Worm (Caenorhabditis elegans) whole organism, midembryonic: ENCODE measurements around the gene latd-1.

Experiments used
- T22C8.4 ChIP-seq: fragments of 200-800 bp; sonication (Bioruptor generic); IDR thresholded peaks from 2 replicates; pipeline ENCODE4 v1.3.6; 2022; ENCODE audit warnings: missing genetic modification characterization, missing compliant biosample characterization
- cog-1 ChIP-seq: sonication (generic microtip); optimal IDR thresholded peaks from 2 replicates; lab custom pipeline; 2016; ENCODE audit warnings: missing genetic modification characterization, missing compliant biosample characterization
- flt-1 ChIP-seq: fragments of 200-800 bp; sonication (Bioruptor generic); IDR thresholded peaks from 2 replicates; pipeline ENCODE4 v1.3.6; 2022; ENCODE audit warnings: missing genetic modification characterization, missing compliant biosample characterization
- klf-2 ChIP-seq: fragments of 200-800 bp; sonication (Bioruptor generic); conservative IDR thresholded peaks from 2 replicates; pipeline ENCODE4 v1.3.6; 2022; ENCODE audit warnings: missing genetic modification reagents, missing genetic modification characterization, missing compliant biosample characterization
- med-1 ChIP-seq: sonication (generic microtip); optimal IDR thresholded peaks from 2 replicates; lab custom pipeline; 2017; ENCODE audit warnings: missing genetic modification characterization, mild to moderate bottlenecking, missing compliant biosample characterization, antibody characterized with exemption, missing genetic modification reagents; ENCODE audit not compliant: insufficient read depth
- ref-1 ChIP-seq: fragments of 200-800 bp; sonication (Bioruptor generic); conservative IDR thresholded peaks from 2 replicates; pipeline ENCODE4 v1.3.6; 2022; ENCODE audit warnings: missing genetic modification reagents, missing genetic modification characterization, missing compliant biosample characterization
- tab-1 ChIP-seq: fragments of 200-800 bp; sonication (Bioruptor generic); IDR thresholded peaks from 2 replicates; pipeline ENCODE4 v1.3.6; 2022; ENCODE audit warnings: missing genetic modification characterization, missing compliant biosample characterization
- ztf-23 ChIP-seq: fragments of 200-800 bp; sonication (Bioruptor generic); IDR thresholded peaks from 2 replicates; pipeline ENCODE4 v1.3.6; 2022; ENCODE audit warnings: missing genetic modification reagents, missing genetic modification characterization, missing compliant biosample characterization
- ztf-29 ChIP-seq: fragments of 200-800 bp; sonication (Bioruptor generic); IDR thresholded peaks from 2 replicates; pipeline ENCODE4 v1.3.6; 2022; ENCODE audit warnings: missing genetic modification reagents, missing genetic modification characterization, missing compliant biosample characterization

latd-1 gene

DNA sequence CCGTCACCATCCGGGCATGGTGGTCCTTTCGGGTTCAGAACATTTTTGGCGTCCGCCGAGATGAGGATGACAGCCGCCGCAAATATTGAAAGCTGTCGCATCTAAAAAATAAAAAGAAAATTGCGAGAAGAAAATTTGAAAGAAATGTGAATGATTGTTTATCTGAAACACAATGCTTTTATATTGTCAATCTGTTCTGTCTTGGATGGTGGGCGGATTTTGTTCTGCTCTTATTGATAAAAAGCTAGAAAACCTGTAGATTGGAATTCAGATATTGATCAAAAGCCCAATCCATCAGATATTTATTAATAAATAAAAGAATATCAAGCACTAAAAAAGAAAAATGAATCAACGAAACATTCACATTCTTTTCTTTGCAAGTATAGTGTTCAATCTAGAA lies 16.2 kb upstream of the latd-1 start, which contains the start of gene C39D10.7:
Gene C39D10.7 (minus strand): TSS at position 101 of the 400 bp plus-strand sequence.
- no peak for TF ChIP-seq cog-1 (tag; lab: Kevin White, UChicago)

DNA sequence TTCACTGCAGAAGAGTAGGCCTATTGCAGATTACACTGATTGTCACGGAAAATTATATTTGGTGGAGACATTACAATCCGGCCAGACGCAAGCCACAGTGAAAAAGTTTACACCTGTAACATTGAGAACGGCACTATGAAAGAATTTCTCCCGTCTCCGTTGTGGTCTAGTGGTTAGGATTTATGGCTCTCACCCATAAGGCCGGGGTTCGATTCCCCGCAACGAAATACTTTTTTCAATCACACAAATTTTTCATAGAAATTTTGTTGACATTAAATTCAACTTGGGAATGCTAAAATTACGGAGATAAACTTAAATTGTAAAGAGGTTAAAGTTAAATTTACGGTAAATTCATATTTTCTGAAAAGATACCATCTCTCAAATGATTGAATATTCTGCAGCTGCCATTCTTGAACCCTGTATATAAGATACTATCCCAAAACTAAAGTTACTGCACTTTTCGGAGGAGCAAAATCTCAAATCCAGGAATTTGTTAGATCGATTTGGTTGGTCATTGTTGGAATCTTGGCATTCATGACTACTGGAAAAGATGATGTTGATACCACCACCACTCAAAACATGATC lies 8.9 kb upstream of the latd-1 start, which contains the start of gene C39D10.1:
Gene C39D10.1 (plus strand): TSS at position 535 of the 585 bp plus-strand sequence.
- TF ChIP-seq klf-2 (GFP tag; lab: Robert Waterston, UW) (no peak), ref-1 (no peak), med-1 (no peak), ztf-29 (GFP tag; lab: Robert Waterston, UW) (no peak), flt-1 (GFP tag; lab: Robert Waterston, UW) (0 out of 2 replicates have a peak, but pooled peaks have one; percentile 33)

DNA sequence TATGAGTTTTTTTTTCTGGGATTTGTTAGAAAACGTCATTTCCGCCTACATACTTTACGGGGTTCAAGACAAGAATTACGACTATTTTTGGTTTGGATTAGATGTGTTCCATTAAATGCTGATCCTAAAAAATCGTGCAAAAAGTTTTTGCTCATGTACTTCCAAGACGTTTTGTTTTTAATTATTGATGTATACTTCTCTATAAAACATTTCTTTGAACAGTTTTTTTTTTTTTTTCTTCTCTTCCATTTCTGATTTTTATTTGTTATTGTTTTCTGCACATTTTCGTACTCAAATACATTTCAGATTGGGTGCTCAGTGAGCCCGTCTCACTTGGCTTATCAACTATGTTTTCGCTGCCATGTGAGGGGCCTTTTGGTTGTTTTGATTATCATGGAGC lies 5.4 kb upstream of the latd-1 start, which contains the start of gene C39D10.11:
Gene C39D10.11 (plus strand): TSS at position 301 of the 400 bp plus-strand sequence.
- no peak for TF ChIP-seq flt-1 (GFP tag; lab: Robert Waterston, UW)
- TF ChIP-seq med-1, result no peak
- TF ChIP-seq T22C8.4 (GFP tag; lab: Robert Waterston, UW), result no peak
- TF ChIP-seq klf-2 (GFP tag; lab: Robert Waterston, UW), result no peak
- no peak for TF ChIP-seq ref-1
- no peak for TF ChIP-seq tab-1
- TF ChIP-seq ztf-29 (GFP tag; lab: Robert Waterston, UW), result no peak

DNA sequence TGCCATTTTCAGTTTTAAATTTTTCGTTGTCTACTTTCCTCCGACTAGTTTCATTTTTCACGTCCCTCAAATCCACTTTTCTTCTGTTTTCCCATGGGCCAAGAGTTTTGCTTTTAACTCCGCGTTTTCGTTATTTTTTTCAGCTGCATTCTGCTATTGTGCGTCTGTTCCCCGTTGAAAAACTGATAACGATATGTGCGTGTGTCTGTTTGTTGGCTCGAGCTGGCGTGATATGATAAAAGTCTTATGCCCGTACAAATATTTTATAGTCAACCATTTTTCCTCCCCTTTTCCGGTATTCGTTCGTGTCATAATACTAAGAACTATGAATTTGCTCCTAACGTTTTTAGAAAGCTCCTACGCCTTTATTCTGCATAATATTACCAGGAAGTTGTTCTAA lies 4.2 kb upstream of the latd-1 start:
- TF ChIP-seq ref-1, result no peak
- TF ChIP-seq ztf-29 (GFP tag; lab: Robert Waterston, UW), result no peak
- TF ChIP-seq flt-1 (GFP tag; lab: Robert Waterston, UW), result no peak
- no peak for TF ChIP-seq ztf-23 (GFP tag; lab: Robert Waterston, UW)
- no peak for TF ChIP-seq T22C8.4 (GFP tag; lab: Robert Waterston, UW)

DNA sequence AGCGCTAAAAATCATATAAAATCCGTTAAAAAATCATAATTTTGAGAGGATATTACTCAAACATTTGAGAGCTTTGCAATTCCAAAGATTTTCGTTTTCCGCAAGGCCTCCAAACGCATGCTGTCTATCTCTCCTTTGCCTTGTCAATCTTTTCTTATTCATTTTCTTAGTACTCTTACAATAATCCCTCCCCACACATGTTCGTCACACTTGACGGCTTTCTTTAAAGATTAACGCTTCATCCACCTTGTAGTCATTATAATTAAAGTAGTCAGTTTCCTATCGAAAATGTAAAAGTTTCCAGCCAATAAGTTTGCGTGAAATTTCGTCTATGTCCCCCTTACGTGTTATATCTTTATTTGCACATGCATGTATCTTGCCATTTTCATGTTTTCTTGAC lies 2.6 kb upstream of the latd-1 start:
- TF ChIP-seq tab-1 (no peak), ref-1 (no peak), ztf-23 (GFP tag; lab: Robert Waterston, UW) (no peak), flt-1 (GFP tag; lab: Robert Waterston, UW) (no peak), T22C8.4 (GFP tag; lab: Robert Waterston, UW) (no peak), cog-1 (tag; lab: Kevin White, UChicago) (no peak), ztf-29 (GFP tag; lab: Robert Waterston, UW) (no peak), med-1 (no peak), klf-2 (GFP tag; lab: Robert Waterston, UW) (no peak)

DNA sequence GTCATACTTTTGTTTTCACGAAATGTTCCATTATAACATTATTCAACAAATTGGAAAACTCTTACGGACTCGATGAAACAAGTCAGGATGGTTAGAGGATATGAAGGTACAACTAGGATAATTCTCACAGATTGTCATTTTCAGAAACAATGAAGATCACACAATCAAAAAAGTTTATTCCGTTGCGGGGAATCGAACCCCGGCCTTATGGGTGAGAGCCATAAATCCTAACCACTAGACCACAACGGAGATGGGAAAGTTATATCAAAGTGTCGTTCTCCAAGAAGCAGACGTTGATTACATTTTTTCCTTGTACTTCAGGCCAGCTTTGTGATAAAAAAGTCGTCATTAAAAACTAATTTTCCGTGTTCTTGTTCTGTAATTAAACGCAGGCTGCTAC lies 541 bp upstream of the latd-1 start:
- TF ChIP-seq klf-2 (GFP tag; lab: Robert Waterston, UW) (no peak), med-1 (no peak), ref-1 (no peak), T22C8.4 (GFP tag; lab: Robert Waterston, UW) (no peak), flt-1 (GFP tag; lab: Robert Waterston, UW) (no peak), tab-1 (no peak)

DNA sequence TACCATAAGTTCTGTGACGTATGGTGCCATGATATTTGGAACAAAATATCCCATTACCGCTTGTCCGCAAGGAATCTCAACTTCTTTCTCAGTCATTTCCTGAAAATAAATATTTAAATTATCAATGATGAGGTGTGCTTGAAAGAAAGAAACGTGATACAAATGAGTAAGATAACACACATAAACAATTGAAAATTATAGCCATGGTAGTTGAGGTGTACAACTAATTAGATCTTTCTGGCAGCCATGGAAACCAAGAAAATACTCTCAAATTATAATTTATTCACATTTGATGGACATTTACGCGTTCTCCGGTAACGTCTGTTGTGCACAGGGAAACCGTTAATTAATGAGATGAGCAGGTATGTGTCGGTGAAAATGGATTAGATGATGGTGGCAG lies 5.3 kb downstream of the latd-1 start, which contains the start of gene C39D10.5:
Gene C39D10.5 (minus strand): TSS at position 101 of the 400 bp plus-strand sequence.
- TF ChIP-seq tab-1 (no peak), ztf-23 (GFP tag; lab: Robert Waterston, UW) (no peak), cog-1 (tag; lab: Kevin White, UChicago) (no peak), med-1 (no peak), flt-1 (GFP tag; lab: Robert Waterston, UW) (no peak), ztf-29 (GFP tag; lab: Robert Waterston, UW) (no peak)

DNA sequence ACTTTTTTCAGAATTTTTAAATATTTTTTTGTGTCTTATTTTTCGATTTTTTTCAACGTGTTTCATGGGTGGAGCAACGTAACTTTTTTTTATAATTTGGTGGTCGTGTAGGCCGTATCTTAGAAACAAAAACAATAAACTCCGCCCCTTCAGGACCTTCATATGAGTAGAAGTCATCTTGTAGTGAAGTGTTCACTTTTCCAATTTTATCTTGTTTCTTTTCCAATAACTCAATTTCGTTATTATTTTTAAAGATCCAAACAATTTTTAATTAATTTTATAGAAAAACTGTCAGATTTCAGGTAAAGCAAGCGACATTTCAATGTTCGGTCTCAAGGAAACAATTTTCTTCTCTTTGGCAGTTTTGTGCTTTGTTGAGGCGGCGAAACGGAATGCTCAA lies 8.7 kb downstream of the latd-1 start, which contains the start of gene C39D10.2:
Gene C39D10.2 (plus strand): TSS at position 301 of the 400 bp plus-strand sequence.
- TF ChIP-seq med-1 (no peak), ztf-23 (GFP tag; lab: Robert Waterston, UW) (no peak), ref-1 (no peak), klf-2 (GFP tag; lab: Robert Waterston, UW) (no peak), ztf-29 (GFP tag; lab: Robert Waterston, UW) (no peak), tab-1 (no peak), cog-1 (tag; lab: Kevin White, UChicago) (no peak), flt-1 (GFP tag; lab: Robert Waterston, UW) (no peak), T22C8.4 (GFP tag; lab: Robert Waterston, UW) (no peak)

DNA sequence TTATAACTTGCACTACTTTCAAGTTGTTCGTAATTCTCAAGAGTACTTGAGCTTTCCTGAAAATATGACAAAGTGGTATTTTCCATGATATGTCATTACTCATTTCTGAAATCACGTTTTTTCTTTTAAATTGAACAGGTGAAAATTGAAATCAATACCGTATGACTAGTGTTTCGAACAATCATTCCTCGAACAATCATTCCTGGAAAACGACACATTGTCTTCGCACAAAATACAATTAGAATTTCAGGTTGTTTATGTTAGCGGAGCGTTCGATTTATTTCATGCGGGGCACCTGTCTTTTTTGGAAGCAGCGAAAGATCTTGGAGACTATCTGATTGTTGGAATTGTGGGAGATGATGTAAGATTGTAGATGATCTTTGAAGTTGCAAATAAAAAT lies 11.4 kb downstream of the latd-1 start:
- TF ChIP-seq T22C8.4 (GFP tag; lab: Robert Waterston, UW) (no peak), flt-1 (GFP tag; lab: Robert Waterston, UW) (no peak), ztf-29 (GFP tag; lab: Robert Waterston, UW) (no peak), klf-2 (GFP tag; lab: Robert Waterston, UW) (no peak), cog-1 (tag; lab: Kevin White, UChicago) (no peak), med-1 (no peak), ztf-23 (GFP tag; lab: Robert Waterston, UW) (no peak), ref-1 (no peak), tab-1 (no peak)

DNA sequence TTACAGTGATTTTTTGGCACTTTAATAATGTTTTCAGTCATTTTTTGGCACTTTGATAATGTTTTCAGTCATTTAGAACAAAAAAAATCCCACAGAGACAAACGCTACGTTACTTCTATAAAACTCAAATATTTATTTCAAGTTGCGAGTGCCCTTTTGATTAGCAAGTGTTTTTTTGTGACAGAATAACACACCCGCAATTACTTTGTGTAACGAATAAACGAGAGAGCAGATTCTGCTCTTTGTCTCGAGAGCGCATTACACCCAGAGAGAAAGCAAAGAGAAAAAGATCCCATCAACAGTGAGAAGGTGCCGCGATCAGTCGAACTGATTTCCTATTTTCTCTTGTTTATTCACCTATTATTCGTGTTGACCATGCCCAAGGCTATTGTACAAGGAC lies 13.6 kb downstream of the latd-1 start, which contains the start of gene pcyt-2.2:
Gene pcyt-2.2 (plus strand): TSS at position 301 of the 400 bp plus-strand sequence.
- no peak for TF ChIP-seq flt-1 (GFP tag; lab: Robert Waterston, UW)
- TF ChIP-seq ztf-23 (GFP tag; lab: Robert Waterston, UW), result no peak
- TF ChIP-seq ref-1, result no peak
- no peak for TF ChIP-seq klf-2 (GFP tag; lab: Robert Waterston, UW)
- no peak for TF ChIP-seq ztf-29 (GFP tag; lab: Robert Waterston, UW)
- TF ChIP-seq tab-1, result no peak
- TF ChIP-seq T22C8.4 (GFP tag; lab: Robert Waterston, UW), result no peak
